Fruit fly (Drosophila melanogaster) S2 (cell line): Measurements from ENCODE around the gene CG34253.

ENCODE experiments used
- CG8478 ChIP-seq: fragments of >200 bp; optimal IDR thresholded peaks from 2 replicates; lab custom pipeline; 2018
- CTCF ChIP-seq, 2 experiments: fragments of >200 bp; optimal IDR thresholded peaks; 2 replicates each; lab custom pipeline; 2018

- TF ChIP-seq CG8478 (lab: Kevin White, UChicago) (no peak), CTCF (optimal IDR thresholded peaks at IDR 0.05; lab: Kevin White, UChicago) (no peak)
These were observed 30.1 kb downstream of the CG34253 start for dm6 chr3L:18057033-18057432.
